Worm (Caenorhabditis elegans): ENCODE measurements around the gene H03E18.2.

ce11 chrX:8475759-8476228, 44.5 kb downstream of the H03E18.2 start, which contains the start of gene nhr-14:
- no peak for TF ChIP-seq fkh-10 (GFP tag; optimal IDR thresholded peaks at IDR 0.05)
- no peak for TF ChIP-seq pha-2 (tag; optimal IDR thresholded peaks at IDR 0.05)
